Worm (Caenorhabditis elegans) whole organism, L2 larva: ENCODE measurements around the gene pqn-78.
"Not testable (repeated sequence)": the region's sequence is repeated elsewhere in the genome, so short reads cannot be mapped to it uniquely, and the experiment has no call there.

Experiments used
- F13H6.1 ChIP-seq: sonication (generic microtip); optimal IDR thresholded peaks from 2 replicates; lab custom pipeline; 2016; ENCODE audit warnings: missing genetic modification characterization, missing compliant biosample characterization
- ama-1 ChIP-seq: fragments of 150-350 bp; optimal IDR thresholded peaks from 2 replicates; lab custom pipeline; 2018; ENCODE audit warnings: inconsistent platforms
- dmd-4 ChIP-seq: sonication (generic microtip); optimal IDR thresholded peaks from 2 replicates; lab custom pipeline; 2017; ENCODE audit warnings: missing biosample characterization, missing genetic modification characterization
- egl-27 ChIP-seq: sonication (generic microtip); optimal IDR thresholded peaks from 3 replicates; lab custom pipeline; 2017; ENCODE audit warnings: missing biosample characterization, missing genetic modification reagents, missing genetic modification characterization
- elt-1 ChIP-seq: fragments of 150-350 bp; optimal IDR thresholded peaks from 2 replicates; lab custom pipeline; 2014; ENCODE audit warnings: missing biosample characterization, missing genetic modification characterization
- elt-3 ChIP-seq: sonication (generic microtip); optimal IDR thresholded peaks from 2 replicates; lab custom pipeline; 2017; ENCODE audit warnings: missing biosample characterization, missing genetic modification characterization
- fos-1 ChIP-seq: fragments of 150-350 bp; optimal IDR thresholded peaks from 2 replicates; lab custom pipeline; 2014; ENCODE audit warnings: missing biosample characterization, missing genetic modification characterization
- gmeb-1 ChIP-seq: fragments of 150-350 bp; optimal IDR thresholded peaks from 2 replicates; lab custom pipeline; 2014; ENCODE audit warnings: missing biosample characterization, missing genetic modification characterization
- lin-11 ChIP-seq: fragments of 150-350 bp; sonication (generic microtip); optimal IDR thresholded peaks from 2 replicates; lab custom pipeline; 2014; ENCODE audit warnings: missing biosample characterization, missing genetic modification characterization, inconsistent platforms, mixed read lengths
- lin-13 ChIP-seq: fragments of 150-350 bp; optimal IDR thresholded peaks from 2 replicates; lab custom pipeline; 2014; ENCODE audit warnings: missing biosample characterization, missing genetic modification reagents, missing genetic modification characterization
- lin-39 ChIP-seq: fragments of 150-350 bp; optimal IDR thresholded peaks from 2 replicates; lab custom pipeline; 2014; ENCODE audit warnings: missing biosample characterization, missing genetic modification reagents, missing genetic modification characterization
- lsy-2 ChIP-seq, 2 experiments: fragments of 150-350 bp in 1 of 2; sonication (generic microtip) in 1 of 2; optimal IDR thresholded peaks; 2 replicates each; lab custom pipeline; 2014 to 2017; ENCODE audit warnings: missing biosample characterization in 2 of 2, missing genetic modification characterization in 2 of 2
- mdl-1 ChIP-seq, 2 experiments: fragments of 150-350 bp in 1 of 2; sonication (generic microtip) in 1 of 2; optimal IDR thresholded peaks; 2 replicates each; lab custom pipeline; 2017; ENCODE audit warnings: missing biosample characterization in 2 of 2, missing genetic modification characterization in 2 of 2
- nhr-11 ChIP-seq: fragments of 150-350 bp; optimal IDR thresholded peaks from 2 replicates; lab custom pipeline; 2014; ENCODE audit warnings: missing biosample characterization, missing genetic modification characterization
- nhr-12 ChIP-seq: fragments of 150-350 bp; optimal IDR thresholded peaks from 2 replicates; lab custom pipeline; 2014; ENCODE audit warnings: missing biosample characterization, missing genetic modification characterization
- nhr-129 ChIP-seq: fragments of 150-350 bp; optimal IDR thresholded peaks from 2 replicates; lab custom pipeline; 2014; ENCODE audit warnings: missing biosample characterization, missing genetic modification characterization
- nhr-21 ChIP-seq: fragments of 150-350 bp; optimal IDR thresholded peaks from 2 replicates; lab custom pipeline; 2014; ENCODE audit warnings: missing biosample characterization, missing genetic modification characterization
- nhr-23 ChIP-seq: fragments of 150-350 bp; optimal IDR thresholded peaks from 2 replicates; lab custom pipeline; 2014; ENCODE audit warnings: missing biosample characterization, missing genetic modification reagents, missing genetic modification characterization
- nhr-25 ChIP-seq: fragments of 150-350 bp; sonication (generic microtip); optimal IDR thresholded peaks from 3 replicates; lab custom pipeline; 2014; ENCODE audit warnings: missing biosample characterization, missing genetic modification characterization
- nhr-6 ChIP-seq: fragments of 150-350 bp; optimal IDR thresholded peaks from 2 replicates; lab custom pipeline; 2014; ENCODE audit warnings: missing biosample characterization, missing genetic modification characterization
- nhr-77 ChIP-seq: fragments of 150-350 bp; optimal IDR thresholded peaks from 2 replicates; lab custom pipeline; 2014; ENCODE audit warnings: missing biosample characterization, missing genetic modification characterization
- peb-1 ChIP-seq: fragments of 150-350 bp; optimal IDR thresholded peaks from 2 replicates; lab custom pipeline; 2014; ENCODE audit warnings: missing biosample characterization, missing genetic modification characterization
- skn-1 ChIP-seq: sonication (generic microtip); optimal IDR thresholded peaks from 2 replicates; lab custom pipeline; 2017; ENCODE audit warnings: missing biosample characterization, missing genetic modification characterization
- sma-3 ChIP-seq: sonication (generic microtip); optimal IDR thresholded peaks from 2 replicates; lab custom pipeline; 2016; ENCODE audit warnings: missing genetic modification reagents, missing genetic modification characterization, missing compliant biosample characterization
- sma-9 ChIP-seq, 2 experiments: fragments of 150-350 bp in 1 of 2; sonication (generic microtip) in 1 of 2; optimal IDR thresholded peaks; 2 replicates each; lab custom pipeline; 2014 to 2016; ENCODE audit warnings: missing genetic modification characterization in 2 of 2, mild to moderate bottlenecking in 1 of 2, missing biosample characterization in 1 of 2, missing compliant biosample characterization in 1 of 2, missing genetic modification reagents in 1 of 2, moderate library complexity in 1 of 2
- snpc-4 ChIP-seq: fragments of 150-350 bp; optimal IDR thresholded peaks from 2 replicates; lab custom pipeline; 2014; ENCODE audit warnings: missing biosample characterization, missing genetic modification characterization
- unc-39 ChIP-seq: fragments of 150-350 bp; optimal IDR thresholded peaks from 2 replicates; lab custom pipeline; 2014; ENCODE audit warnings: missing biosample characterization, missing genetic modification characterization
- unc-55 ChIP-seq: fragments of 150-350 bp; sonication (generic microtip); optimal IDR thresholded peaks from 3 replicates; lab custom pipeline; 2014; ENCODE audit warnings: missing biosample characterization, missing genetic modification reagents, missing genetic modification characterization
- unc-62 ChIP-seq: fragments of 150-350 bp; optimal IDR thresholded peaks from 2 replicates; lab custom pipeline; 2014; ENCODE audit warnings: missing biosample characterization, missing genetic modification reagents, missing genetic modification characterization
- zag-1 ChIP-seq: fragments of 150-350 bp; optimal IDR thresholded peaks from 2 replicates; lab custom pipeline; 2014; ENCODE audit warnings: missing biosample characterization, missing genetic modification characterization
- ztf-4 ChIP-seq: fragments of 150-350 bp; optimal IDR thresholded peaks from 2 replicates; lab custom pipeline; 2014; ENCODE audit warnings: missing biosample characterization, missing genetic modification characterization

Gene pqn-78

ce11 chrIV:15594935-15595620 lies at the start of gene pqn-78, which contains the start of gene pqn-79:
pqn-78 (minus strand) TSS chrIV:15595035.
pqn-79 (plus strand) TSS chrIV:15595570.
- TF ChIP-seq peb-1; ztf-4 (tag; lab: Kevin White, UChicago); lsy-2 (tag; optimal IDR thresholded peaks at IDR 0.05; lab: Kevin White, UChicago): not testable (repeated sequence)

DNA sequence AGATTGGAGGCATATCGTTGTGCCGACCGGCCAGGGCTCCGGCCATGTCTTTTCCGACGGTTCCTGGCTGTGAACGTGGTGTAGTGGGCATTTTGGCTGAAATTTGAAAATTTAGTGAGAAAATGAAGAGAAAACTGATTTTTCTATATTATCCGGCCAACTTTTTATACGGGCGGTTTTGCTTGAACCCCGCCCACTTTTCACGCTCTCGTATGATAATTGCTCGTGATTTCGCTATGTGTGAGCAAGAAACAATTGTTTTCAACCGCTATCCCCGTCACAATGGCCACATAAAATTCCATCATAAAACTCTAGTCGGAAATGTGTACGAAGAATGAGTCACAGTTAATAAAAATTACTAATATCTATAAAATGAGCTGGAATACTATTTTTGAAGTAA lies 46.9 kb upstream of the pqn-78 start, which contains the start of gene Y105C5A.12:
Gene Y105C5A.12, minus strand, starts transcription at position 101 of the 400 bp plus-strand sequence.
- not testable (repeated sequence) for TF ChIP-seq lin-13 (GFP tag; lab: Kevin White, UChicago); dmd-4 (tag; lab: Kevin White, UChicago); skn-1 (tag; lab: Kevin White, UChicago)
- TF ChIP-seq, all 48 proteins: peak for 0; not testable (repeated sequence) for 48

DNA sequence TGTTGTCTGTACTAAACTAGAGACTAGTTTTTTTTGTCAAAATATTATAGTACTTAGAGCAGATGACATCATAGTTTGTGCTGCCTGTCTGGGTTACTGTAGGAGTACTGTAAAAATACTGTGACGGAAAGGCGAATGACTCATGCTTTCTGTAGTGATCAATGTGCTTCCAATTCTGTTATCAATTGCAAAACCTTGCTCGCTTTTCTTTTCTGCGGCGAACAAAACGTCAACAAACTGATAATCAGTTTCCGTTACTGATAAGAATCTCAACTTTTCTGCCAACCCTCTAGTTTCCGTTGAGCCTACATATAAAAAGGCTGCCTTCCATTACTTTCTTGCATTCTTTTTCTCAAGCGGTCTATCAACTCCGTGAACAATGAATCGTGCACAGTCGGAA lies 46.0 kb upstream of the pqn-78 start, which contains the start of gene Y105C5A.13:
Gene Y105C5A.13, plus strand, starts transcription at position 380 of the 400 bp plus-strand sequence.
- TF ChIP-seq zag-1 (tag; lab: Kevin White, UChicago) (no peak), nhr-23 (tag; lab: Kevin White, UChicago) (no peak), unc-39 (tag; lab: Kevin White, UChicago) (no peak), lin-13 (GFP tag; lab: Kevin White, UChicago) (no peak), fos-1 (tag; lab: Kevin White, UChicago) (peak; percentile 94), snpc-4 (no peak), F13H6.1 (tag; lab: Kevin White, UChicago) (no peak), elt-1 (tag; lab: Kevin White, UChicago) (no peak), sma-9 (GFP tag; optimal IDR thresholded peaks at IDR 0.05; lab: Kevin White, UChicago) (peak; percentile 7), sma-9 (tag; optimal IDR thresholded peaks at IDR 0.05; lab: Kevin White, UChicago) (no peak), mdl-1 (tag; optimal IDR thresholded peaks at IDR 0.05; lab: Kevin White, UChicago) (no peak), lin-39 (tag; lab: Kevin White, UChicago) (no peak), egl-27 (no peak), nhr-21 (tag; lab: Kevin White, UChicago) (no peak), dmd-4 (tag; lab: Kevin White, UChicago) (no peak), gmeb-1 (tag; lab: Kevin White, UChicago) (no peak)
- TF ChIP-seq, all 48 proteins: peak for 2

DNA sequence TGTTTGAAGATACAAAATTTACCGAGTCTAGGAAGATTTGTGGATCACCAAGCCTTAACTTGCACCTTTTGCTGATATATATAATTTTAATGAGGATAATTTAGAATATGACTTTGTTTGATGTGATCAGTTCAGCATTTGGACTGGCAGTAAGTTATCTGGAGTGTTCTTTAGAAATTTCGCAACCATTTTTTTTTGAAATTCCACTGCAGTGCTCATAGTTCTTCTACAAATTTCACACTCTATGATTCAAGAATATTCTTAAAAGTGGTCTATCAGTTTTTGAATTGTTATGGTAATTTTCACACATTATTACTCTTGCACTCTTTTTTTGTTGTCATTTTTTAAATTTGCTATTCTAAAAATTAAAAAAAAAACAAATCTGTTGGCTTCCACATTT lies 44.4 kb upstream of the pqn-78 start:
- no peak for TF ChIP-seq nhr-129
- TF ChIP-seq skn-1 (tag; lab: Kevin White, UChicago): no peak
- TF ChIP-seq sma-3 (GFP tag; lab: Kevin White, UChicago): no peak
- no peak for TF ChIP-seq nhr-11
- TF ChIP-seq egl-27: no peak
- no peak for TF ChIP-seq unc-62 (GFP tag; lab: Kevin White, UChicago)
- TF ChIP-seq nhr-6 (tag; lab: Kevin White, UChicago): no peak
- no peak for TF ChIP-seq lin-11
- no peak for TF ChIP-seq elt-3 (tag; lab: Kevin White, UChicago)
- TF ChIP-seq lin-39 (tag; lab: Kevin White, UChicago): no peak
- no peak for TF ChIP-seq lsy-2 (tag; optimal IDR thresholded peaks at IDR 0.05; lab: Kevin White, UChicago)
- no peak for TF ChIP-seq zag-1 (tag; lab: Kevin White, UChicago)
- no peak for TF ChIP-seq ztf-4 (tag; lab: Kevin White, UChicago)
- TF ChIP-seq nhr-77 (tag; lab: Kevin White, UChicago): no peak
- no peak for TF ChIP-seq nhr-12 (tag; lab: Kevin White, UChicago)
- TF ChIP-seq lin-13 (GFP tag; lab: Kevin White, UChicago): no peak
- no peak for TF ChIP-seq nhr-25 (tag; lab: Kevin White, UChicago)
- TF ChIP-seq ama-1: no peak
- TF ChIP-seq snpc-4: no peak
- TF ChIP-seq unc-55 (GFP tag; lab: Kevin White, UChicago): no peak

DNA sequence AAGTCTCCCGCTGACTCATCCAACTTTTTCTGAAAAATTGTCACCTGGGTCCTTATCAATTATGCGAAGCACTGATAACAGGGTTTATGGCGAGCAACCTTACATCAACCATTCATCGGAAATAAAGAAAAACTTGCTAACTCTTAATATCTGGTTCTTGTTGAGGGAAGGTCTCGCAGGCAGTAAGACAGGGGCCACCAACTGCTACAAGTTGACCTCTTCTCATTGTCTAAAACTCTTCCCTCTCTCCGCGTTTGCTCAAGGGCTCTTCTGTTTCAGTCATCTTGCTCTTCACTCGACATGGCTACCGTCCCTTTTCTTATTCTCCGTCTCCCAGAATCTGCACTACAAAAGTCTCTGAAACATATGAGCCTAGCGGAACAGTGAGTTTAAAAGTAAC lies 40.6 kb upstream of the pqn-78 start, which contains the start of gene Y105C5A.10:
Gene Y105C5A.10, plus strand, starts transcription at position 301 of the 400 bp plus-strand sequence.
- TF ChIP-seq unc-39 (tag; lab: Kevin White, UChicago); egl-27; snpc-4: not testable (repeated sequence)
